Fruit fly (Drosophila melanogaster) whole organism, embryonic: ENCODE data around the gene Spn38F.

Experiments used
- CG11504 ChIP-seq: fragments of 200-800 bp; sonication (Bioruptor generic); optimal IDR thresholded peaks from 3 replicates; lab custom pipeline; 2019; ENCODE audit warnings: missing biosample characterization, mild to moderate bottlenecking, missing genetic modification characterization, moderate library complexity
- CG12299 ChIP-seq: fragments of 200-800 bp; sonication (Bioruptor generic); optimal IDR thresholded peaks from 2 replicates; lab custom pipeline; 2018; ENCODE audit warnings: missing biosample characterization, mild to moderate bottlenecking, missing genetic modification characterization
- CG12391 ChIP-seq: fragments of 200-800 bp; sonication (Bioruptor generic); optimal IDR thresholded peaks from 3 replicates; lab custom pipeline; 2018; ENCODE audit warnings: missing biosample characterization, mild to moderate bottlenecking, missing genetic modification characterization, moderate library complexity
- CG12659 ChIP-seq: fragments of 200-800 bp; sonication (Bioruptor generic); optimal IDR thresholded peaks from 3 replicates; lab custom pipeline; 2017; ENCODE audit warnings: mild to moderate bottlenecking, missing biosample characterization, missing genetic modification reagents, missing genetic modification characterization
- CG13296 ChIP-seq: fragments of 200-800 bp; sonication (Bioruptor generic); optimal IDR thresholded peaks from 3 replicates; lab custom pipeline; 2018; ENCODE audit warnings: missing biosample characterization, mild to moderate bottlenecking, missing genetic modification characterization
- CG15696 ChIP-seq: fragments of 200-800 bp; sonication (Bioruptor generic); optimal IDR thresholded peaks from 2 replicates; lab custom pipeline; 2019; ENCODE audit warnings: missing biosample characterization, mild to moderate bottlenecking, missing genetic modification characterization, moderate library complexity
- CG1602 ChIP-seq: fragments of 200-800 bp; sonication (Bioruptor generic); optimal IDR thresholded peaks from 3 replicates; lab custom pipeline; 2016; ENCODE audit warnings: missing biosample characterization, missing genetic modification characterization
- CG17359 ChIP-seq: fragments of 200-800 bp; sonication (Bioruptor generic); optimal IDR thresholded peaks from 3 replicates; lab custom pipeline; 2018; ENCODE audit warnings: missing biosample characterization, mild to moderate bottlenecking, missing genetic modification characterization, moderate library complexity
- CG17361 ChIP-seq: fragments of 200-800 bp; sonication (Bioruptor generic); IDR thresholded peaks from 3 replicates; pipeline ENCODE4 v1.3.6; 2022; ENCODE audit warnings: missing biosample characterization, missing genetic modification characterization
- CG2129 ChIP-seq: fragments of 200-800 bp; sonication (Bioruptor generic); IDR thresholded peaks from 2 replicates; pipeline ENCODE4 v1.3.6; 2022; ENCODE audit warnings: missing biosample characterization, missing genetic modification characterization; ENCODE audit not compliant: partially characterized antibody
- CG2678 ChIP-seq: fragments of 200-800 bp; sonication (Bioruptor generic); optimal IDR thresholded peaks from 3 replicates; lab custom pipeline; 2019; ENCODE audit warnings: missing biosample characterization, mild to moderate bottlenecking, missing genetic modification characterization, moderate library complexity
- CG31441 ChIP-seq: fragments of 200-800 bp; sonication (Bioruptor generic); IDR thresholded peaks from 2 replicates; pipeline ENCODE4 v1.3.6; 2022; ENCODE audit warnings: missing biosample characterization, missing genetic modification characterization
- CG34422 ChIP-seq: fragments of 200-800 bp; sonication (Bioruptor generic); IDR thresholded peaks from 3 replicates; pipeline ENCODE4 v1.3.6; 2022; ENCODE audit warnings: missing biosample characterization, missing genetic modification characterization
- CG4820 ChIP-seq: fragments of 200-800 bp; sonication (Bioruptor generic); optimal IDR thresholded peaks from 3 replicates; lab custom pipeline; 2016; ENCODE audit warnings: missing biosample characterization, missing genetic modification characterization
- CG5180 ChIP-seq: fragments of 200-800 bp; sonication (Bioruptor generic); optimal IDR thresholded peaks from 3 replicates; lab custom pipeline; 2017; ENCODE audit warnings: missing biosample characterization, missing genetic modification characterization, mild to moderate bottlenecking, moderate library complexity, missing genetic modification reagents
- CG6175 ChIP-seq: fragments of 200-800 bp; sonication (Bioruptor generic); IDR thresholded peaks from 3 replicates; pipeline ENCODE4 v1.3.6; 2022; ENCODE audit warnings: missing biosample characterization, missing genetic modification characterization
- CG6689 ChIP-seq: fragments of 200-800 bp; sonication (Bioruptor generic); IDR thresholded peaks from 2 replicates; pipeline ENCODE4 v1.3.6; 2022; ENCODE audit warnings: missing biosample characterization, missing genetic modification characterization
- CG7839 ChIP-seq: fragments of 200-800 bp; sonication (Bioruptor generic); optimal IDR thresholded peaks from 3 replicates; lab custom pipeline; 2018; ENCODE audit warnings: missing biosample characterization, mild to moderate bottlenecking, missing genetic modification characterization, moderate library complexity
- CG9932 ChIP-seq: fragments of 200-800 bp; sonication (Bioruptor generic); IDR thresholded peaks from 2 replicates; pipeline ENCODE4 v1.3.6; 2022; ENCODE audit warnings: missing biosample characterization, missing genetic modification characterization
- Chrac-16 ChIP-seq: fragments of 200-800 bp; sonication (Bioruptor generic); optimal IDR thresholded peaks from 3 replicates; lab custom pipeline; 2016; ENCODE audit warnings: missing biosample characterization, missing genetic modification characterization
- E2f1 ChIP-seq: fragments of 200-800 bp; sonication (Bioruptor generic); IDR thresholded peaks from 2 replicates; pipeline ENCODE4 v1.3.6; 2022; ENCODE audit warnings: missing biosample characterization, missing genetic modification characterization
- Hr3 ChIP-seq: fragments of 200-800 bp; sonication (Bioruptor generic); optimal IDR thresholded peaks from 3 replicates; lab custom pipeline; 2016; ENCODE audit warnings: missing biosample characterization, missing genetic modification characterization
- Hr39 ChIP-seq: fragments of >200 bp; optimal IDR thresholded peaks from 2 replicates; lab custom pipeline; 2017
- Hsf ChIP-seq: fragments of 200-800 bp; sonication (Bioruptor generic); optimal IDR thresholded peaks from 3 replicates; lab custom pipeline; 2016; ENCODE audit warnings: missing biosample characterization, missing genetic modification characterization
- Lhr ChIP-seq: fragments of 200-800 bp; sonication (Bioruptor generic); optimal IDR thresholded peaks from 3 replicates; lab custom pipeline; 2017; ENCODE audit warnings: mild to moderate bottlenecking, missing biosample characterization, missing genetic modification reagents, missing genetic modification characterization
- MESR4 ChIP-seq: fragments of 200-800 bp; sonication (Bioruptor generic); optimal IDR thresholded peaks from 2 replicates; lab custom pipeline; 2018; ENCODE audit warnings: missing biosample characterization, mild to moderate bottlenecking, missing genetic modification characterization, moderate library complexity
- Nf-YC ChIP-seq: fragments of 200-800 bp; optimal IDR thresholded peaks from 3 replicates; lab custom pipeline; 2019; ENCODE audit warnings: missing biosample characterization, mild to moderate bottlenecking, missing genetic modification characterization, moderate library complexity
- Oli ChIP-seq: fragments of 200-800 bp; sonication (Bioruptor generic); optimal IDR thresholded peaks from 2 replicates; lab custom pipeline; 2018; ENCODE audit warnings: missing biosample characterization, mild to moderate bottlenecking, missing genetic modification characterization, moderate library complexity
- Rfx ChIP-seq: fragments of 200-800 bp; sonication (Bioruptor generic); IDR thresholded peaks from 2 replicates; pipeline ENCODE4 v1.3.6; 2022; ENCODE audit warnings: missing biosample characterization, missing genetic modification characterization
- Sry-δ ChIP-seq: fragments of 200-800 bp; sonication (Bioruptor generic); optimal IDR thresholded peaks from 2 replicates; lab custom pipeline; 2016; ENCODE audit warnings: missing biosample characterization, missing genetic modification characterization
- TFAM ChIP-seq: fragments of 200-800 bp; sonication (Bioruptor generic); optimal IDR thresholded peaks from 2 replicates; lab custom pipeline; 2017; ENCODE audit warnings: missing biosample characterization, missing genetic modification characterization, inconsistent platforms
- Xrp1 ChIP-seq: fragments of 200-800 bp; sonication (Bioruptor generic); IDR thresholded peaks from 2 replicates; pipeline ENCODE4 v1.3.6; 2022; ENCODE audit warnings: missing biosample characterization, missing genetic modification characterization
- ap ChIP-seq: fragments of 200-800 bp; sonication (Bioruptor generic); IDR thresholded peaks from 2 replicates; pipeline ENCODE4 v1.3.6; 2022; ENCODE audit warnings: missing biosample characterization, missing genetic modification characterization
- ase ChIP-seq: fragments of 200-800 bp; sonication (Bioruptor generic); IDR thresholded peaks from 3 replicates; pipeline ENCODE4 v1.3.6; 2022; ENCODE audit warnings: missing biosample characterization, missing genetic modification characterization
- bsh ChIP-seq, 2 experiments: fragments of 200-800 bp; sonication (Bioruptor generic); optimal IDR thresholded peaks; 2 replicates each; lab custom pipeline; 2017 to 2018; ENCODE audit warnings: mild to moderate bottlenecking in 2 of 2, missing biosample characterization in 2 of 2, missing genetic modification characterization in 2 of 2, moderate library complexity in 1 of 2
- dpn ChIP-seq, 2 experiments: fragments of 200-800 bp; sonication (Bioruptor generic); optimal IDR thresholded peaks; 3 replicates each; lab custom pipeline; 2016; ENCODE audit warnings: missing biosample characterization in 2 of 2, missing genetic modification characterization in 2 of 2
- ewg ChIP-seq: fragments of 200-800 bp; sonication (Bioruptor generic); optimal IDR thresholded peaks from 3 replicates; lab custom pipeline; 2017; ENCODE audit warnings: mild to moderate bottlenecking, missing biosample characterization, missing genetic modification reagents, missing genetic modification characterization
- fu2 ChIP-seq: fragments of 200-800 bp; sonication (Bioruptor generic); optimal IDR thresholded peaks from 2 replicates; lab custom pipeline; 2016; ENCODE audit warnings: missing biosample characterization, missing genetic modification characterization
- gcm ChIP-seq: fragments of 200-800 bp; sonication (Bioruptor generic); optimal IDR thresholded peaks from 2 replicates; lab custom pipeline; 2019; ENCODE audit warnings: missing biosample characterization, mild to moderate bottlenecking, missing genetic modification characterization, moderate library complexity
- gfzf ChIP-seq: fragments of 200-800 bp; sonication (Bioruptor generic); optimal IDR thresholded peaks from 2 replicates; lab custom pipeline; 2016; ENCODE audit warnings: missing biosample characterization, mild to moderate bottlenecking, missing genetic modification characterization, moderate library complexity
- gro ChIP-seq: fragments of 200-800 bp; sonication (Bioruptor generic); optimal IDR thresholded peaks from 2 replicates; lab custom pipeline; 2016; ENCODE audit warnings: missing biosample characterization, missing genetic modification characterization
- hkb ChIP-seq, 2 experiments: fragments of 200-800 bp in 1 of 2; fragments of >200 bp in 1 of 2; sonication (Bioruptor generic) in 1 of 2; IDR thresholded peaks in 1 of 2; optimal IDR thresholded peaks in 1 of 2; 2 replicates each; pipeline versions ENCODE4 v1.3.6 to Lab custom; 2017 to 2022; ENCODE audit warnings: missing biosample characterization in 1 of 2, missing genetic modification characterization in 1 of 2
- ind ChIP-seq: fragments of 200-800 bp; sonication (Bioruptor generic); optimal IDR thresholded peaks from 3 replicates; lab custom pipeline; 2016; ENCODE audit warnings: missing biosample characterization, missing genetic modification characterization
- sens ChIP-seq: fragments of 200-800 bp; sonication (Bioruptor generic); peaks from one replicate; lab custom pipeline; 2016; ENCODE audit warnings: missing biosample characterization, missing genetic modification characterization
- seq ChIP-seq: fragments of 200-800 bp; sonication (Bioruptor generic); IDR thresholded peaks from 2 replicates; pipeline ENCODE4 v1.3.6; 2022; ENCODE audit warnings: missing biosample characterization, missing genetic modification characterization
- slp2 ChIP-seq: fragments of 200-800 bp; sonication (Bioruptor generic); optimal IDR thresholded peaks from 2 replicates; lab custom pipeline; 2016; ENCODE audit warnings: missing biosample characterization, missing genetic modification characterization
- stc ChIP-seq: fragments of 200-800 bp; sonication (Bioruptor generic); IDR thresholded peaks from 2 replicates; pipeline ENCODE4 v1.3.6; 2022; ENCODE audit warnings: missing biosample characterization, missing genetic modification characterization
- tap ChIP-seq: fragments of 200-800 bp; optimal IDR thresholded peaks from 3 replicates; lab custom pipeline; 2019; ENCODE audit warnings: missing biosample characterization, mild to moderate bottlenecking, missing genetic modification characterization, moderate library complexity
- wek ChIP-seq: fragments of 200-800 bp; sonication (Bioruptor generic); optimal IDR thresholded peaks from 3 replicates; lab custom pipeline; 2018; ENCODE audit warnings: missing biosample characterization, mild to moderate bottlenecking, missing genetic modification characterization, moderate library complexity

Spn38F gene

dm6 chr2L:20811039-20811652 lies 26.6 kb downstream of the Spn38F start (continued):
- TF ChIP-seq CG4820 (GFP tag; lab: Kevin White, UChicago) (peak; percentile 41), E2f1 (peak; percentile 55; the same call in 1 of the 2 replicates), Lhr (GFP tag; lab: Kevin White, UChicago) (no peak), Hr3 (GFP tag; lab: Kevin White, UChicago) (peak; percentile 21), CG11504 (tag; lab: Kevin White, UChicago) (peak; percentile 59), Hsf (peak; percentile 6), fu2 (GFP tag; lab: Kevin White, UChicago) (no peak), CG13296 (GFP tag; lab: Kevin White, UChicago) (peak; percentile 68), Xrp1 (GFP tag; lab: Robert Waterston, UW) (peak; percentile 51; the same call in 1 of the 2 replicates), CG1602 (GFP tag; lab: Kevin White, UChicago) (peak; percentile 21), hkb (optimal IDR thresholded peaks at IDR 0.05; lab: Kevin White, UChicago) (no peak), hkb (GFP tag; IDR thresholded peaks at IDR 0.05; lab: Robert Waterston, UW) (peak; percentile 72), CG17359 (tag; lab: Kevin White, UChicago) (peak; percentile 74), slp2 (no peak), stc (GFP tag; lab: Robert Waterston, UW) (0 out of 2 replicates have a peak, but pooled peaks have one; percentile 30), CG17361 (GFP tag; lab: Robert Waterston, UW) (peak; percentile 64; the same call in 1 of the 3 replicates), CG12391 (tag; lab: Kevin White, UChicago) (peak; percentile 51), CG15696 (tag; lab: Kevin White, UChicago) (no peak), Sry-δ (GFP tag; lab: Kevin White, UChicago) (no peak), CG6689 (GFP tag; lab: Robert Waterston, UW) (peak; percentile 59), CG5180 (GFP tag; lab: Kevin White, UChicago) (peak; percentile 28), CG12659 (GFP tag; lab: Kevin White, UChicago) (peak; percentile 42), gfzf (GFP tag; lab: Kevin White, UChicago) (no peak), gro (GFP tag; lab: Kevin White, UChicago) (no peak), CG31441 (peak; percentile 66), TFAM (GFP tag; lab: Kevin White, UChicago) (no peak), ase (peak; percentile 56; the same call in 2 of the 3 replicates), CG6175 (no peak), CG34422 (GFP tag; lab: Robert Waterston, UW) (0 out of 3 replicates have a peak, but pooled peaks have one; percentile 30), tap (tag; lab: Kevin White, UChicago) (peak; percentile 68), CG2129 (GFP tag; lab: Robert Waterston, UW) (no peak), CG12299 (no peak), CG9932 (GFP tag; lab: Robert Waterston, UW) (no peak; the same call in 1 of the 2 replicates), wek (GFP tag; lab: Kevin White, UChicago) (peak; percentile 45), sens (peak; percentile 72), Rfx (GFP tag; lab: Robert Waterston, UW) (peak; percentile 51), ind (GFP tag; lab: Kevin White, UChicago) (peak; percentile 21), Chrac-16 (peak; percentile 15), ap (GFP tag; lab: Robert Waterston, UW) (peak; percentile 54; the same call in 1 of the 2 replicates), bsh (GFP tag; optimal IDR thresholded peaks at IDR 0.05; lab: Kevin White, UChicago) (peak; percentile 59 to 62), CG7839 (tag; lab: Kevin White, UChicago) (peak; percentile 62), ewg (GFP tag; lab: Kevin White, UChicago) (peak; percentile 31), MESR4 (no peak), gcm (GFP tag; lab: Kevin White, UChicago) (peak; percentile 22), Nf-YC (tag; lab: Kevin White, UChicago) (peak; percentile 13), seq (GFP tag; lab: Robert Waterston, UW) (peak; percentile 26; the same call in 1 of the 2 replicates), CG2678 (tag; lab: Kevin White, UChicago) (peak; percentile 66), dpn (GFP tag; optimal IDR thresholded peaks at IDR 0.05; lab: Kevin White, UChicago) (peak in 1 of 2 experiments; percentile 18), Hr39 (lab: Kevin White, UChicago) (no peak), Oli (peak; percentile 43)
